Worm (Caenorhabditis elegans): ENCODE results near the gene F32A11.1.

Gene F32A11.1

DNA sequence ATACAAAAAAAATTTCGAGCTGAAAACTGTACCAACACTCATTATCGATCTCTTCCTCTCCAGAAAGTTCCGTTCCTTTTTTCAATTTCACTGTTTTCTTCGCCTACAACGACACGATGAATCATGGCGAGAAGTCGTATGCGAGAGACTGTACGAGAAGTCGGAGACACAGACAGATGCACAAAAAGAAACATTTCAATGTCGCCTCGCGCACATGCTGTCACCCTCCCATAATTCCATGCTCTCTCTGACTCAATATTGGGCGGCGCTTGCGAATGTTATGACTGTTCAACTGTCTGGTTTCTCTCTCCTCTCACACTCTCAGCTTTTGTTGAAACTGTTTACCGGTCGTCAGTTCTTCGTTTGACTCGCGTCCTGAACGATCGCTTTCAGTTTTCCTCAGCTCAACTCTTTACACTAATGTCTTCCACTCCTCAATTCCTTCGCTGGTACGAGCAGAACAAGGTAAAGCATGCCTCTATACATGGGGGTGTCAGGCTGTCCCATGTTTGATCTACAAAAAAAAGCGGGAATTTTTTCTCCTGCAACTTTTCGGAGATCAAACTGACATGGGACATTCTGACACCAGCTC is 39.7 kb downstream of the F32A11.1 start (continued):
- no peak for TF ChIP-seq daf-16 (GFP tag; optimal IDR thresholded peaks at IDR 0.05)
- no peak for TF ChIP-seq daf-16 (tag; optimal IDR thresholded peaks at IDR 0.05)
- peak; percentile 24 for TF ChIP-seq hlh-30 (tag; optimal IDR thresholded peaks at IDR 0.05; ENCODE audit: insufficient read depth)
- TF ChIP-seq Y105C5A.15 (GFP tag; IDR thresholded peaks at IDR 0.05) = no peak
- no peak for TF ChIP-seq ceh-82 (tag; optimal IDR thresholded peaks at IDR 0.05)
- no peak for TF ChIP-seq nhr-11 (tag; optimal IDR thresholded peaks at IDR 0.05)
- no peak for TF ChIP-seq daf-8 (GFP tag; IDR thresholded peaks at IDR 0.05)
- TF ChIP-seq nhr-28 (tag; optimal IDR thresholded peaks at IDR 0.05) = no peak
- TF ChIP-seq dve-1 (tag; optimal IDR thresholded peaks at IDR 0.05; ENCODE audit: insufficient read depth) = peak; percentile 14
- TF ChIP-seq fos-1 (tag; optimal IDR thresholded peaks at IDR 0.05) = no peak
- TF ChIP-seq egl-27 (tag; optimal IDR thresholded peaks at IDR 0.05) = no peak
- no peak for TF ChIP-seq attf-4 (tag; optimal IDR thresholded peaks at IDR 0.05)
- no peak for TF ChIP-seq duxl-1 (tag; optimal IDR thresholded peaks at IDR 0.05; ENCODE audit: poor library complexity)
- TF ChIP-seq nhr-48 (tag; optimal IDR thresholded peaks at IDR 0.05) = no peak
- TF ChIP-seq Y75B8A.6 (GFP tag; IDR thresholded peaks at IDR 0.05) = no peak
- TF ChIP-seq F37D6.2 (tag; optimal IDR thresholded peaks at IDR 0.05) = no peak
- TF ChIP-seq zfp-2 (tag; optimal IDR thresholded peaks at IDR 0.05) = no peak
- TF ChIP-seq dmd-9 (GFP tag; IDR thresholded peaks at IDR 0.05) = no peak
- TF ChIP-seq arid-1 (GFP tag; conservative IDR thresholded peaks at IDR 0.05) = no peak
- TF ChIP-seq nhr-6 (tag; optimal IDR thresholded peaks at IDR 0.05) = peak; percentile 63
- TF ChIP-seq unc-39 (tag; optimal IDR thresholded peaks at IDR 0.05) = no peak
- no peak for TF ChIP-seq nhr-41 (GFP tag; IDR thresholded peaks at IDR 0.05)
- TF ChIP-seq mxl-3 (GFP tag; optimal IDR thresholded peaks at IDR 0.05) = no peak
- no peak for TF ChIP-seq pha-4 (GFP tag; IDR thresholded peaks at IDR 0.05)
- no peak for TF ChIP-seq pha-4 (tag; optimal IDR thresholded peaks at IDR 0.05)
- TF ChIP-seq mdt-29 (GFP tag; IDR thresholded peaks at IDR 0.05) = no peak
- TF ChIP-seq madf-9 (GFP tag; conservative IDR thresholded peaks at IDR 0.05) = no peak
- no peak for TF ChIP-seq nhr-42 (GFP tag; IDR thresholded peaks at IDR 0.05)
- TF ChIP-seq daf-12 (tag; optimal IDR thresholded peaks at IDR 0.05) = no peak
- no peak for TF ChIP-seq ztf-11 (tag; optimal IDR thresholded peaks at IDR 0.05)
- TF ChIP-seq nhr-77 (tag; optimal IDR thresholded peaks at IDR 0.05) = no peak
- TF ChIP-seq T26A8.4 (GFP tag; IDR thresholded peaks at IDR 0.05) = no peak
- TF ChIP-seq snpc-1.2 (GFP tag; IDR thresholded peaks at IDR 0.05) = no peak

DNA sequence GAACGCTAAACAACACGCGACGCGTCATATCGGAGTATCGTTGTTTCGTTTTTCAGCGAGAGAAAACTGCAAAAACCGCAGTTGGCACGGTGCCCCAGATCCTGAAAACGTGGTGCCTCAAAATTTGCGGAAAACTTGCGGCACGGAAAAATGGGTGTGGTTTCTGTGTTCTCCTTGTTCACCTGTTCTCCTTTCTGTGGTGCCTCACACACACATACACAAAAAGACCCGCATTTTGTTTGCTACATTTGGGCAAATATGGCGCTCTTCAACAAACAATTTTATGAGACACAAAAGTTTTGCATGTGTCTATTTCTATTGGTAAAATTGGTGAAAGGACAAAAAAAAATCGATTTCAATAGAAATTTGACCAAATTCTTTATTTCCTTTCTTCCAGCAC is 41.7 kb downstream of the F32A11.1 start:
- peak; percentile 14 for TF ChIP-seq mep-1 (tag; optimal IDR thresholded peaks at IDR 0.05)
- peak in 1 of 2 experiments; percentile 5 for TF ChIP-seq lsy-2 (tag; optimal IDR thresholded peaks at IDR 0.05)
- TF ChIP-seq dve-1 (tag; optimal IDR thresholded peaks at IDR 0.05; ENCODE audit: insufficient read depth) = peak; percentile 25
- no peak for TF ChIP-seq pqm-1 (tag; optimal IDR thresholded peaks at IDR 0.05)
- TF ChIP-seq egl-27 (tag; optimal IDR thresholded peaks at IDR 0.05) = no peak
- TF ChIP-seq aha-1 (tag) = peak; percentile 46
- TF ChIP-seq T20F7.1 (GFP tag; optimal IDR thresholded peaks at IDR 0.05) = peak; percentile 53
- TF ChIP-seq ceh-20 (GFP tag; IDR thresholded peaks at IDR 0.05) = no peak
- no peak for TF ChIP-seq zfp-2 (tag; optimal IDR thresholded peaks at IDR 0.05)
- TF ChIP-seq zip-11 (GFP tag; IDR thresholded peaks at IDR 0.05) = no peak
- TF ChIP-seq php-3 (GFP tag; IDR thresholded peaks at IDR 0.05) = no peak
- TF ChIP-seq lim-7 (GFP tag; IDR thresholded peaks at IDR 0.05) = no peak
- TF ChIP-seq unc-62 (GFP tag; optimal IDR thresholded peaks at IDR 0.05 in 1 of 2) = peak in 1 of 2 experiments; percentile 61
- TF ChIP-seq unc-62 (tag; optimal IDR thresholded peaks at IDR 0.05) = no peak
- peak; percentile 31; the same call in 1 of the 2 replicates for TF ChIP-seq Y48G9A.11 (GFP tag; IDR thresholded peaks at IDR 0.05)
- peak; percentile 44 for TF ChIP-seq mes-2 (tag; optimal IDR thresholded peaks at IDR 0.05; ENCODE audit: poor library complexity, severe bottlenecking)
- no peak for TF ChIP-seq nhr-237 (tag; optimal IDR thresholded peaks at IDR 0.05)
- TF ChIP-seq lin-38 (GFP tag; IDR thresholded peaks at IDR 0.05) = 0 out of 2 replicates have a peak, but pooled peaks have one; percentile 19

All from whole organism, L4 larva.